Worm (Caenorhabditis elegans) whole organism, L4 larva: ENCODE measurements around the gene F11A5.9.

Experiments used
- D1046.2 ChIP-seq: fragments of 200-800 bp; sonication (Bioruptor generic); IDR thresholded peaks from 2 replicates; pipeline ENCODE4 v1.3.6; 2022; ENCODE audit warnings: missing genetic modification characterization, missing compliant biosample characterization
- F49E8.2 ChIP-seq: sonication (generic microtip); optimal IDR thresholded peaks from 2 replicates; lab custom pipeline; 2016; ENCODE audit warnings: missing compliant biosample characterization, mild to moderate bottlenecking, missing genetic modification characterization, borderline replicate concordance
- Y48G9A.11 ChIP-seq: fragments of 200-800 bp; sonication (Bioruptor generic); IDR thresholded peaks from 2 replicates; pipeline ENCODE4 v1.3.6; 2022; ENCODE audit warnings: missing genetic modification reagents, missing genetic modification characterization, missing compliant biosample characterization
- Y75B8A.6 ChIP-seq: fragments of 200-800 bp; sonication (Bioruptor generic); IDR thresholded peaks from 2 replicates; pipeline ENCODE4 v1.3.6; 2022; ENCODE audit warnings: missing genetic modification reagents, missing genetic modification characterization, missing compliant biosample characterization
- ZK337.2 ChIP-seq: fragments of 200-800 bp; sonication (Bioruptor generic); IDR thresholded peaks from 2 replicates; pipeline ENCODE4 v1.3.6; 2022; ENCODE audit warnings: missing genetic modification reagents, missing genetic modification characterization, missing compliant biosample characterization
- aha-1 ChIP-seq: fragments of 150-350 bp; peaks from one replicate; lab custom pipeline; 2014; ENCODE audit warnings: missing biosample characterization, missing genetic modification characterization
- aly-2 ChIP-seq: sonication (generic microtip); optimal IDR thresholded peaks from 2 replicates; lab custom pipeline; 2018; ENCODE audit warnings: missing biosample characterization, missing genetic modification characterization
- ceh-44 ChIP-seq: fragments of 200-800 bp; sonication (Bioruptor generic); IDR thresholded peaks from 2 replicates; pipeline ENCODE4 v1.3.6; 2022; ENCODE audit warnings: missing genetic modification reagents, missing genetic modification characterization, missing compliant biosample characterization
- ceh-62 ChIP-seq: sonication (generic microtip); optimal IDR thresholded peaks from 2 replicates; lab custom pipeline; 2017; ENCODE audit warnings: missing biosample characterization, missing genetic modification characterization
- ctbp-1 ChIP-seq: fragments of 200-800 bp; sonication (Bioruptor generic); IDR thresholded peaks from 2 replicates; pipeline ENCODE4 v1.3.6; 2022; ENCODE audit warnings: missing genetic modification reagents, missing genetic modification characterization, missing compliant biosample characterization
- daf-16 ChIP-seq, 3 experiments: sonication (generic microtip); optimal IDR thresholded peaks; 2 replicates each; lab custom pipeline; 2016 to 2017; ENCODE audit warnings: missing genetic modification characterization in 3 of 3, missing genetic modification reagents in 3 of 3, mild to moderate bottlenecking in 2 of 3, missing compliant biosample characterization in 2 of 3, missing biosample characterization in 1 of 3, moderate library complexity in 1 of 3
- dmd-6 ChIP-seq: fragments of 200-800 bp; sonication (Bioruptor generic); IDR thresholded peaks from 2 replicates; pipeline ENCODE4 v1.3.6; 2022; ENCODE audit warnings: missing genetic modification reagents, missing genetic modification characterization, missing compliant biosample characterization
- dmd-8 ChIP-seq: fragments of 200-800 bp; sonication (Bioruptor generic); IDR thresholded peaks from 2 replicates; pipeline ENCODE4 v1.3.6; 2022; ENCODE audit warnings: missing genetic modification characterization, missing compliant biosample characterization
- dve-1 ChIP-seq: sonication (generic microtip); optimal IDR thresholded peaks from 2 replicates; lab custom pipeline; 2017; ENCODE audit warnings: antibody characterized with exemption, mild to moderate bottlenecking, missing genetic modification characterization, missing compliant biosample characterization; ENCODE audit not compliant: insufficient read depth
- gei-8 ChIP-seq: fragments of 200-800 bp; sonication (Bioruptor generic); optimal IDR thresholded peaks from 2 replicates; lab custom pipeline; 2018; ENCODE audit warnings: mild to moderate bottlenecking, missing genetic modification characterization, missing compliant biosample characterization
- hlh-11 ChIP-seq: fragments of 200-800 bp; sonication (Bioruptor generic); optimal IDR thresholded peaks from 2 replicates; lab custom pipeline; 2018; ENCODE audit warnings: mild to moderate bottlenecking, missing genetic modification characterization, missing compliant biosample characterization
- hmg-1.1 ChIP-seq: fragments of 200-800 bp; sonication (Bioruptor generic); IDR thresholded peaks from 2 replicates; pipeline ENCODE4 v1.3.6; 2022; ENCODE audit warnings: missing genetic modification reagents, missing genetic modification characterization, missing compliant biosample characterization
- lim-7 ChIP-seq: fragments of 200-800 bp; sonication (Bioruptor generic); IDR thresholded peaks from 2 replicates; pipeline ENCODE4 v1.3.6; 2022; ENCODE audit warnings: missing genetic modification characterization, missing compliant biosample characterization
- lin-38 ChIP-seq: fragments of 200-800 bp; sonication (Bioruptor generic); IDR thresholded peaks from 2 replicates; pipeline ENCODE4 v1.3.6; 2022; ENCODE audit warnings: missing genetic modification reagents, missing genetic modification characterization, missing compliant biosample characterization
- lin-39 ChIP-seq: fragments of 150-350 bp; optimal IDR thresholded peaks from 2 replicates; lab custom pipeline; 2014; ENCODE audit warnings: missing biosample characterization, missing genetic modification reagents, missing genetic modification characterization
- mdt-29 ChIP-seq: fragments of 200-800 bp; sonication (Bioruptor generic); IDR thresholded peaks from 2 replicates; pipeline ENCODE4 v1.3.6; 2022; ENCODE audit warnings: missing genetic modification reagents, missing genetic modification characterization, missing compliant biosample characterization
- nhr-102 ChIP-seq: sonication (generic microtip); optimal IDR thresholded peaks from 2 replicates; lab custom pipeline; 2016; ENCODE audit warnings: mild to moderate bottlenecking, missing genetic modification characterization, moderate library complexity, missing compliant biosample characterization
- nhr-28 ChIP-seq: fragments of 150-350 bp; optimal IDR thresholded peaks from 2 replicates; lab custom pipeline; 2014; ENCODE audit warnings: missing biosample characterization, missing genetic modification characterization
- nhr-48 ChIP-seq: sonication (generic microtip); optimal IDR thresholded peaks from 2 replicates; lab custom pipeline; 2016; ENCODE audit warnings: mild to moderate bottlenecking, missing genetic modification characterization, missing compliant biosample characterization
- pha-4 ChIP-seq, 2 experiments: fragments of 150-350 bp in 1 of 2; fragments of 200-800 bp in 1 of 2; sonication (Bioruptor generic) in 1 of 2; IDR thresholded peaks in 1 of 2; optimal IDR thresholded peaks in 1 of 2; 2 replicates each; pipeline versions ENCODE4 v1.3.6 to Lab custom; 2014 to 2022; ENCODE audit warnings: missing genetic modification characterization in 2 of 2, missing genetic modification reagents in 2 of 2, missing biosample characterization in 1 of 2, missing compliant biosample characterization in 1 of 2
- pqm-1 ChIP-seq: sonication (generic microtip); optimal IDR thresholded peaks from 2 replicates; lab custom pipeline; 2017; ENCODE audit warnings: missing biosample characterization, missing genetic modification characterization
- snpc-1.2 ChIP-seq: fragments of 200-800 bp; sonication (Bioruptor generic); IDR thresholded peaks from 2 replicates; pipeline ENCODE4 v1.3.6; 2022; ENCODE audit warnings: missing genetic modification reagents, missing genetic modification characterization, missing compliant biosample characterization
- snpc-4 ChIP-seq: fragments of 150-350 bp; optimal IDR thresholded peaks from 2 replicates; lab custom pipeline; 2014; ENCODE audit warnings: missing biosample characterization, missing genetic modification characterization
- tra-1 ChIP-seq: fragments of 200-800 bp; sonication (Bioruptor generic); IDR thresholded peaks from 2 replicates; pipeline ENCODE4 v1.3.6; 2022; ENCODE audit warnings: missing genetic modification reagents, missing genetic modification characterization, missing compliant biosample characterization
- unc-130 ChIP-seq: sonication (generic microtip); optimal IDR thresholded peaks from 2 replicates; lab custom pipeline; 2016; ENCODE audit warnings: missing genetic modification reagents, missing genetic modification characterization, missing compliant biosample characterization
- unc-62 ChIP-seq, 3 experiments: fragments of 150-350 bp in 1 of 3; sonication (generic microtip); optimal IDR thresholded peaks in 2 of 3; peaks in 1 of 3; 1 replicate in 1 of 3; 2 replicates in 2 of 3; lab custom pipeline; 2014 to 2017; ENCODE audit warnings: missing biosample characterization in 3 of 3, missing genetic modification characterization in 3 of 3, missing genetic modification reagents in 3 of 3, missing genotype in 1 of 3
- vab-7 ChIP-seq: fragments of 200-800 bp; sonication (Bioruptor generic); IDR thresholded peaks from 2 replicates; pipeline ENCODE4 v1.3.6; 2022; ENCODE audit warnings: missing genetic modification reagents, missing genetic modification characterization, missing compliant biosample characterization

The F11A5.9 gene

ce11 chrV:16218972-16219757 is 4.5 kb downstream of the F11A5.9 start, which contains the start of gene glc-1:
Gene glc-1 (plus strand): TSS chrV:16219634.
- TF ChIP-seq nhr-28 (tag; lab: Kevin White, UChicago) (peak; percentile 30), pqm-1 (tag; lab: Kevin White, UChicago) (peak; percentile 56), ctbp-1 (GFP tag; lab: Robert Waterston, UW) (no peak), D1046.2 (no peak), dmd-6 (GFP tag; lab: Robert Waterston, UW) (peak; percentile 43; the same call in 1 of the 2 replicates), gei-8 (no peak)
- TF ChIP-seq, all 104 proteins: peak for 3

ce11 chrV:16220020-16220419 is 5.3 kb downstream of the F11A5.9 start:
- TF ChIP-seq unc-62 (GFP tag; optimal IDR thresholded peaks at IDR 0.05 in 1 of 2; lab: Kevin White, UChicago): peak in 1 of 2 experiments; percentile 93
- no peak for TF ChIP-seq unc-62 (tag; optimal IDR thresholded peaks at IDR 0.05; lab: Kevin White, UChicago)
- TF ChIP-seq aly-2 (tag; lab: Kevin White, UChicago): no peak
- no peak for TF ChIP-seq snpc-4 (tag; lab: Kevin White, UChicago)

DNA sequence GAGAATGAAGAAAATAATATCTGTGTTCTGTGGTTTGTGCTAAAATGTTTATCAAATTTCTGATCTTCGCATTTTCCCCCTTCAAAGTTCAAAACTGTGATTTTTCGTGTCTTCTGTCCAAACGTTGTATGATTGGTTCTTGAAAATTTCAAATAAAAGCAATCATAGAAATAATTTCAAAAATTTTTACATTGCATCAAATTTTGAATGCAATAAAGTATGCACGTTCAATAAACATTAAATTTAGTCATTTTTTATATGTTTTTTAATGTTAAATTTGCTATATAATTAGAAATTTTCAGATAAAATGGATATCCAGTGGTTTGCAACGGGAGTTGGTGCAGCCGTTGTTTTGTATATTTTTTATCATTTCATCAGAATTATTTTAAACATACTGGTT is 9.3 kb downstream of the F11A5.9 start, which contains the start of gene stdh-2:
TSS of gene stdh-2 (plus strand) at position 301 of the 400 bp plus-strand sequence.
- TF ChIP-seq nhr-28 (tag; lab: Kevin White, UChicago): peak; percentile 54
- no peak for TF ChIP-seq ceh-62 (tag; lab: Kevin White, UChicago)
- TF ChIP-seq vab-7 (GFP tag; lab: Robert Waterston, UW): no peak

DNA sequence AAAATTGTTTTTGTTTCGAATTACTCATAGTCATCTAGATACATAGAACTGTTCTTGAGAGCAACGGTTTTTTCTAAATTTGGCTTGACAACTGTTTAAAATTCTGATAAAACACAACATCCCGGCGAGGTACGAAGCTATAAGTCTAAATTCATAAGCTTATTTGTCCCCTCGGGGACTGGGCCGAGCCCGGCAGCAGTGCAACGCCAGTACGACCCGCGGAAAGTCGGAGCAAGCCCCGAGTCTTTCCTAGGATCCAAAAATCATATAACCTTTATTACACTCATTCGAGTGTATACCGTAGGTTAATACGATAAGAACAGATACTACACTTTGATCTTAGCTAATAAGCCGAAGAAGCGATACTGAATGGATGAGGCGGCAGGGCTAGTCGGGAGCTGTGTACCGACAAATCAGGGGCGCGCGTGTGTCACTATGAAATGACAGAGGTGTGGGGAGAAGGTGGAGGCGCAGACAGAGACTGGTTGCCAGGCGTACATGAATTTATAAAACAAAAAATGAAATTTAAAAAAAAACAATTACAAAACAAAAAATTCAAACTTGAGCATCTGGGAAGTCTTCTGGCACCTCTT is 10.9 kb downstream of the F11A5.9 start:
- TF ChIP-seq ZK337.2 (GFP tag; lab: Robert Waterston, UW): no peak
- no peak for TF ChIP-seq dmd-8 (GFP tag; lab: Robert Waterston, UW)
- TF ChIP-seq pqm-1 (tag; lab: Kevin White, UChicago): no peak
- TF ChIP-seq lin-39 (tag; lab: Kevin White, UChicago): no peak
- 0 out of 2 replicates have a peak, but pooled peaks have one; percentile 10 for TF ChIP-seq pha-4 (GFP tag; IDR thresholded peaks at IDR 0.05; lab: Robert Waterston, UW)
- TF ChIP-seq pha-4 (tag; optimal IDR thresholded peaks at IDR 0.05; lab: Kevin White, UChicago): no peak
- TF ChIP-seq Y48G9A.11 (GFP tag; lab: Robert Waterston, UW): peak; percentile 47; the same call in 1 of the 2 replicates
- TF ChIP-seq dve-1: peak; percentile 18
- peak; percentile 12 for TF ChIP-seq unc-130
- TF ChIP-seq mdt-29 (GFP tag; lab: Robert Waterston, UW): 0 out of 2 replicates have a peak, but pooled peaks have one; percentile 25
- peak; percentile 40; the same call in 1 of the 2 replicates for TF ChIP-seq lin-38 (GFP tag; lab: Robert Waterston, UW)
- 0 out of 2 replicates have a peak, but pooled peaks have one; percentile 17 for TF ChIP-seq Y75B8A.6 (GFP tag; lab: Robert Waterston, UW)
- TF ChIP-seq snpc-1.2 (GFP tag; lab: Robert Waterston, UW): peak; percentile 65
- no peak for TF ChIP-seq hmg-1.1
- TF ChIP-seq F49E8.2 (tag; lab: Kevin White, UChicago): peak; percentile 81
- peak; percentile 14 for TF ChIP-seq hlh-11
- TF ChIP-seq nhr-48 (tag; lab: Kevin White, UChicago): peak; percentile 35
- peak; percentile 85 for TF ChIP-seq ceh-44
- TF ChIP-seq daf-16 (GFP tag; optimal IDR thresholded peaks at IDR 0.05; lab: Kevin White, UChicago): peak in 1 of 2 experiments; percentile 31
- TF ChIP-seq daf-16 (tag; optimal IDR thresholded peaks at IDR 0.05; lab: Kevin White, UChicago): no peak
- peak; percentile 42; the same call in 1 of the 2 replicates for TF ChIP-seq dmd-6 (GFP tag; lab: Robert Waterston, UW)
- no peak for TF ChIP-seq aha-1 (tag; lab: Kevin White, UChicago)
- TF ChIP-seq lim-7: no peak
- TF ChIP-seq nhr-102 (tag; lab: Kevin White, UChicago): peak; percentile 14
- TF ChIP-seq tra-1 (GFP tag; lab: Robert Waterston, UW): peak; percentile 42; the same call in 1 of the 2 replicates
- TF ChIP-seq, all 104 proteins: peak for 16
